Fruit fly (Drosophila melanogaster) ovary, adult (tissue): ENCODE data around the gene CG42699.

Experiments used
- CG17801 ChIP-seq: fragments of 200-800 bp; optimal IDR thresholded peaks from 2 replicates; lab custom pipeline; 2019; ENCODE audit warnings: missing biosample characterization, mild to moderate bottlenecking, missing genetic modification characterization, moderate library complexity; ENCODE audit not compliant: partially characterized antibody

CG42699 gene

DNA sequence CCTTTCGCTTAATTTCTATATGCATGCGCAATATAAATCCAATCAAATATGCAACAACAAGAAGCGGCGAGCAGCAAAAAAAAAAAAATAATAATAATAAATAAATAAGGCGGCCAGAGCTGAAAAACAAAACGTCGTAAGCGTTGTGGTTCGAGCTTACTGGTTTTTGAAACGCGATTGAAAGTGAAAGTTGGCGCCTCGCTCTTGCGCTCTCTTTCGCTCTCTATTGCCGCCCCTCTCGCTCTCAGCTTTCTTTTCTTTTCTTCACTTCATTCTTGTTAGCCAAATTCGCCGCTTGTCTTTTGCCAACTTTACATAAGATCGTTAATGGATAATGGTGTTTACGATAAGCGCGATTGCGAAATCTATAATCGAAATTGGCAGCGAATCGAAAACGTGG, 8.1 kb downstream of the CG42699 start:
- no peak for TF ChIP-seq CG17801

DNA sequence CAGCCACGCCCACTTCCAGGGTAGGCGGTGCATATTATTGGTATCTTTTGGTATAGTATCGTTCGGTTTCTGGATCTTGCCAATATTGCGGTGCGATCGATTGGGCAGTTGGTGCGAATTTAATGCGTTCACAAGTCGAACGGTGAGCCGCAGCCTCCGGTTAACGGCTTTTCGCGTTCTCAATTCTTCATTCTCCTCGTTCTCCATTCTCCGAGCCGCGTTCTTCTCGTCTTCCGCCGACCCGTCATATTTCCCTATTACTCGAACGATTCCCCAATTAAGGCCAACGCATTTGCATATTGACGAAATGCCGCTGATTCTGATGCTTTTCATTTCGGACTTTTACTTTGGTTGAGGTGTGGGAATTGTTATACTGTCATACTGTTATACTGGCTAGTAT, 12.2 kb downstream of the CG42699 start, which contains the start of gene CG42264:
TSS of gene CG42264 (minus strand) at position 101 of the 400 bp plus-strand sequence.
- TF ChIP-seq CG17801 = no peak

DNA sequence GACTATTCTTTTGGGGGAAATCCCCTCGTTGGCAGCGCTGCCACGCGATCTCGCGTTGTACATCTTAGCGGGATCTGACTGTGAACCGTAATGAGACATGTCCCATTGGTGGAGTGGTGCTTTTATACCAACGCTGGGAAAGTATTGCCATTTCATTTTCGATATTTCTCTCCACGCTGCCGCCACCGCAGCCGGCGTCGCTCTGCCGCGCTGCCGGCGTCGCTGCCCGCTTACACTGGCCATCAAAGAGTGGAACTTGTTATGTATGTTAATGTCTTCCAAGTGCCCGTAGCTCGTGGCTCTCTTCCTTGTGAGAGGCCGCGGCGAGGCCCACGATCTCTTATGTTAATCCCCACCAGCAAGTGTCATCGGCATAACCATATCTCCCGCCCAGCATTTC, 17.2 kb downstream of the CG42699 start, which contains the start of gene CG3108:
TSS of gene CG3108 (minus strand) at position 101 of the 400 bp plus-strand sequence.
- TF ChIP-seq CG17801 = no peak

DNA sequence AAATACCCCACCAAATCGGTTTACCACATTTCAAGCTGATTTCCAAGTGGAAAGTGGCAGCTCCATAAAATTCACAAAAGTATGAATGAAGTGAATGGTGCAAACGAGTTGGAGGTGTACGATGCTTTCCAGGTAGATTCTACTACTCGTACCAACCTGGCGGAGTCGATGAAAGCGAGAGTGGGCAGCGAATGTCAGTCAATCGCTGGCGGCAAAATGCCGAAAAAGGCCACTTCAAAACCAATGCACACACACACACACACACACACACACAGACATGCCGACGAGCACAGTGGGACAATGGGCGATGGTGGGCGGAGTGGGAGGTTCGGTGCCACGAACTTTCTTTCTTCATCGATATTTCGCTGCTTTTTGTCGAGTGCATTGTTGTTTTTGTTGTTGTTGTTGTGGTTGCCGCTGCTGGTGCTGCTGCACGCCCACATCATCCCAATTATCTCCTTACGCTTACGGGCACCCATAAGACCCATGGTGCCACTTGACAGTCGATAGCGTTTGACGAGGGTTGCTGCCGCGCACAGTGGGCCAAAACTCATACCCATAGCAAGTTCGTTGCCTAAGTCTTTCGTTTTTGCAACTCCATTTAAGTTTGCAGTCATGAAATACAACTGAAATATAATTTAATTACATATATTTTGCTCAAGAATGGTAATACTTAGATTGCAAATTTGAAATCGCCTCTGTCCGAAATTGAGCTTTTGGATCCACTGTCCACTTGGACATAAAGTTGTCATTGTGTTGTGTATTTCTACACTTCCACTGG, 19.1 kb downstream of the CG42699 start:
- TF ChIP-seq CG17801 = no peak

dm6 chrX:5786559-5786958, 22.2 kb downstream of the CG42699 start:
- no peak for TF ChIP-seq CG17801

DNA sequence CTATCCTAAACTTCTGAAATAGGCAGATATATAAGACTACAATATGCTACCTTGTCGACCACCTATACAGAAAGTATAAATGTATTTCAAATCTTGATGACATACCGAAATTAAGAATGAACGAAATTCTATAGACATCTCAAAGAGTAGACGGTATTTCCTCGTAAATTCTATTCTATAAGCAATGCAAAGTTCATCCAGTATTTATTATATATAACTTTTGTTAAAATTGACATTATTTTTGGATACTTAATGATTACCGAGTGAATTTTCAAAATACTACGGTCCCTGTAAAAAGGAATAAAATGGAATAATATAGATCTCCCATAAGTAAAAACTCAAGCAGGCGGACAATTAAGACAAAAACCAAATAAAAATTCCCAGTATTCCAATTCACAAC, 24.8 kb downstream of the CG42699 start, which contains the start of gene CG15767:
TSS of gene CG15767 (plus strand) at position 301 of the 400 bp plus-strand sequence.
- no peak for TF ChIP-seq CG17801

DNA sequence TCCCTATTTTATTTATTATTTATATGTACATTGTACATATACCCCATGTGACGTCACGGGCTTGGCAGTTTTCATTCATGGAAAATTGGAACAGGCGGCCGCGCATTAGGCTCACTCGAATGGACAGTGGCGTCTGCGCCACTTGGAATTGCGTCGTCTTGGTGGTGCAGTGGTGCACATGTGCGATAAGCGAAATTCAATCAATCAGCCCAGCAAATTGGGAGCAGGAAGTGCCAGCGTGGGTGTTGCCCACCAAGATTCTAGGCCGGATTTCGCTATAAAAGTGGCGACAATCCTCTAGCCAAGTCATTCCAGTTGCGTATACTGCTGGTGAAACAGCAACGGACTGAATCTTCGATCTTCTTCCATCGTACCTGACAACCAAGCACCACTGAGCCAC, 27.5 kb downstream of the CG42699 start, which contains the start of gene CG12239:
TSS of gene CG12239 (plus strand) at position 301 of the 400 bp plus-strand sequence.
- no peak for TF ChIP-seq CG17801

DNA sequence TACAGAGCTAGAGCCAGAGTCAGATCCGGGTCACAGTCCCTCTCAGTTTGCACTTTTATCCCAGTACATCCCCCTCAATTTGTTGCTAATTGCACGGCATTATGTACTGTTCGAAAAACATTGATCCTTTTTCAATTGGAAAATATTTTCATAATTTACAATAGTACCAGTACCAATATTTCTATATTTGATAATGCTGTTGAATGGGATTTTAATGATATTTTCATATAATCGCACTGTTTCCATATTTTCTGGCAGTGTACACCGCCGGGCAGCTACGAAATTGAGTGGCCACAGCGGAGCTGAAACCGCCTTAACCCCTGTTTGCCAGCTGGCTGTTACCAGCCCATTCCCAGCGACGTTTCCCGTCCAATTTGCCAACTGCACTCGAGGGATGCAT, 36.3 kb downstream of the CG42699 start:
- TF ChIP-seq CG17801 = no peak

dm6 chrX:5804377-5804776, 40.0 kb downstream of the CG42699 start, which contains the start of gene Cpr5C:
Cpr5C (plus strand) TSS chrX:5804677.
- no peak for TF ChIP-seq CG17801

DNA sequence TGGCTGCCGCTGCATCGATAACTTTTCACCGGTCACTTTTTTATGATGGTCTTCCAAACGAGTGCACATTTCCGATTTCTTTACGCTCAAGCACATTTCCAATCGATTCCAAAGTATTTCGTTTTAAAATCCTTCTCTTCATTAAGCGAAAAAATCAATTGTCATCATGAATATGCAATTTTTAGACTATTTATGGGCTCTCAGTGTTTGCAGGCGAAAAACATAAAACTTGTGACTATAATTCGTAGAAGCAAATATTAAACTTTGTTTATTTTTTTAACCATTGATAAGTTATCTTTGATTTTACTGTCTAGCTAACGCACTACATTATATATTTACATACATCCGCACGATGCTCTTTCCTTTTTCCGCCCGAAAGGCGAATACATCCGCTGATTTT, 44.3 kb downstream of the CG42699 start, which contains the start of gene Prosbeta2R1:
TSS of gene Prosbeta2R1 (plus strand) at position 301 of the 400 bp plus-strand sequence.
- TF ChIP-seq CG17801 = no peak

DNA sequence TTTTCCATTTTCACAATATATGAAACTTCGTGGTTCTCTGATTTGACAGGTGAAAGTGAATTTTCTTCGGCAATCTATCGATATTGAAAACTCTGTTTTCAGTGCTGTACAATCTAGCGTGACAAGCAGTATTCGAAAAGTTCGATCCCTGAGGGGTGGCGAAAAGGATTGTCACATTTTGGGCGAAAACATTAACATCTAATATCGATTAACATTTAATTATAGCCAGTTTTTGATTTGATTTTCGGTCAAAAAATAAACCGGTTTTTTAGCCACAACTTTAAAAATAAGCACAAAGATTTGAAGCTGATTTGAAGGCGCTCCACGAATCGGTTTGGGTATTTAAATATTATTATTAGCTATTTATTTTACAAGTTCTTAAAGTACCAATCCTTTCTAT, 48.5 kb downstream of the CG42699 start, which contains the start of gene CG44329:
TSS of gene CG44329 (minus strand) at position 101 of the 400 bp plus-strand sequence.
- TF ChIP-seq CG17801 = no peak

DNA sequence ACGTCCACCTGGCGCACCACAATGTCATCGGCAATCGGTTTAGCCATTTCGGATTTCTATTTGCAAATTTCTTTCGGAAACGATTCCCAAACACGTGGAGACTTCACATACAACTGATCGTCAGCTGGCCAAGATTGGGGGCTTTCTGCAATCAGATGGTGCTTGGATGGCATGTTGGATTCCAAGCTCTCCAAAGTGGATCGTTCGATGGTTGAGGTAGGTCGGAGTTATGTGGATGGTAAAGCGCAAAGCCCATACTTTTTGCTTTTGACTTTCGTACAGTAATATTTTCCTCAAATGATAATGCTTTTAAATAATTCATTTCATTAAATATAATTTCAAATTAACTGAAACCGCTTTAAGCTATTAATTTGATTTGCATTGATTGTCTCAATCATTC, 51.4 kb downstream of the CG42699 start, which contains the start of gene AgmNAT:
TSS of gene AgmNAT (minus strand) at position 101 of the 400 bp plus-strand sequence.
- no peak for TF ChIP-seq CG17801

dm6 chrX:5817191-5817590, 52.8 kb downstream of the CG42699 start:
- TF ChIP-seq CG17801 = no peak

dm6 chrX:5818428-5818827, 54.1 kb downstream of the CG42699 start, which contains the start of gene CG15765:
CG15765 (plus strand) TSS chrX:5818559.
- no peak for TF ChIP-seq CG17801

DNA sequence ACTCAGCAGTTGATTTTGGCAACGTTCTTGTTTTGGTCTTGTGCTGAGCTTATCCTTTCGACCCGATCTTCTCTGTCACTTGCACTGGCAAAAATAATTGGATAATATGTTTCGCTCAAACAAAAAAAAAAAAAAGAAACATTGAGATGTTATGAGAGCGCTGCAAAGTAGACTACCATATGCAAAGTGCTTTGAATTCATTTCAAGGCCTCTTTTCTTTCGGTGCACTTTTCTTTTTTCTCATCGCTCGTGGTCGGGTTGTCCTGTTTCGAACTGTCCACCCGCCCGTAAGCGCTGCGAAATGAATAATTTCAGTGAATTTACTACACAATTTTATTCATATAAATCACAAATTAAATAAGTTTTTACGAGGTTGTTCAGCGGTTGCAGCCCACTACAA, 55.6 kb downstream of the CG42699 start:
- no peak for TF ChIP-seq CG17801
